Fruit fly (Drosophila melanogaster) whole organism, embryonic: ENCODE results near the gene CG8051.

Experiments used
- Aef1 ChIP-seq: fragments of 200-800 bp; sonication (Bioruptor generic); IDR thresholded peaks from 3 replicates; pipeline ENCODE4 v1.3.6; 2022; ENCODE audit warnings: missing biosample characterization, missing genetic modification characterization
- Bteb2 ChIP-seq: fragments of 200-800 bp; sonication (Bioruptor generic); optimal IDR thresholded peaks from 2 replicates; lab custom pipeline; 2016; ENCODE audit warnings: missing biosample characterization, missing genetic modification characterization
- CG10267 ChIP-seq: fragments of 200-800 bp; sonication (Bioruptor generic); optimal IDR thresholded peaks from 2 replicates; lab custom pipeline; 2018; ENCODE audit warnings: missing biosample characterization, mild to moderate bottlenecking, missing genetic modification characterization, moderate library complexity
- CG10274 ChIP-seq: fragments of 200-800 bp; sonication (Bioruptor generic); optimal IDR thresholded peaks from 3 replicates; lab custom pipeline; 2017; ENCODE audit warnings: missing biosample characterization, mild to moderate bottlenecking, missing genetic modification characterization
- CG10543 ChIP-seq: fragments of 200-800 bp; sonication (Bioruptor generic); optimal IDR thresholded peaks from 3 replicates; lab custom pipeline; 2017; ENCODE audit warnings: missing biosample characterization, mild to moderate bottlenecking, missing genetic modification characterization, moderate library complexity
- CG15514 ChIP-seq: fragments of 200-800 bp; sonication (Bioruptor generic); optimal IDR thresholded peaks from 3 replicates; lab custom pipeline; 2017; ENCODE audit warnings: missing biosample characterization, missing genetic modification characterization, mild to moderate bottlenecking, moderate library complexity, missing genetic modification reagents
- CG16813 ChIP-seq: fragments of 200-800 bp; sonication (Bioruptor generic); IDR thresholded peaks from 3 replicates; pipeline ENCODE4 v1.3.6; 2022; ENCODE audit warnings: missing biosample characterization, missing genetic modification characterization; ENCODE audit not compliant: partially characterized antibody
- CG16863 ChIP-seq: fragments of 200-800 bp; sonication (Bioruptor generic); optimal IDR thresholded peaks from 3 replicates; lab custom pipeline; 2016; ENCODE audit warnings: missing biosample characterization, missing genetic modification characterization
- CG1832 ChIP-seq: fragments of 200-800 bp; sonication (Bioruptor generic); optimal IDR thresholded peaks from 2 replicates; lab custom pipeline; 2017; ENCODE audit warnings: missing biosample characterization, mild to moderate bottlenecking, missing genetic modification characterization, inconsistent platforms
- CG33557 ChIP-seq: fragments of 200-800 bp; sonication (Bioruptor generic); optimal IDR thresholded peaks from 2 replicates; lab custom pipeline; 2019; ENCODE audit warnings: missing biosample characterization, mild to moderate bottlenecking, missing genetic modification characterization, moderate library complexity
- CG6175 ChIP-seq: fragments of 200-800 bp; sonication (Bioruptor generic); IDR thresholded peaks from 3 replicates; pipeline ENCODE4 v1.3.6; 2022; ENCODE audit warnings: missing biosample characterization, missing genetic modification characterization
- CG7372 ChIP-seq: fragments of 200-800 bp; sonication (Bioruptor generic); IDR thresholded peaks from 2 replicates; pipeline ENCODE4 v1.3.6; 2022; ENCODE audit warnings: missing biosample characterization, missing genetic modification characterization
- CG8765 ChIP-seq: fragments of 200-800 bp; sonication (Bioruptor generic); IDR thresholded peaks from 2 replicates; pipeline ENCODE4 v1.3.6; 2022; ENCODE audit warnings: missing biosample characterization, missing genetic modification characterization
- CG9797 ChIP-seq: fragments of 200-800 bp; sonication (Bioruptor generic); optimal IDR thresholded peaks from 3 replicates; lab custom pipeline; 2018; ENCODE audit warnings: missing biosample characterization, mild to moderate bottlenecking, missing genetic modification characterization
- CTCF ChIP-seq: fragments of 200-800 bp; sonication (Bioruptor generic); optimal IDR thresholded peaks from 2 replicates; lab custom pipeline; 2017; ENCODE audit warnings: missing biosample characterization, mild to moderate bottlenecking, missing genetic modification characterization, moderate library complexity
- E2f2 ChIP-seq: fragments of 200-800 bp; sonication (Bioruptor generic); IDR thresholded peaks from 2 replicates; pipeline ENCODE4 v1.3.6; 2022; ENCODE audit warnings: missing biosample characterization, missing genetic modification characterization
- Ets65A ChIP-seq: fragments of 200-800 bp; sonication (Bioruptor generic); peaks from one replicate; lab custom pipeline; 2016; ENCODE audit warnings: missing biosample characterization, missing genetic modification characterization
- Gsc ChIP-seq: fragments of 200-800 bp; sonication (Bioruptor generic); IDR thresholded peaks from 2 replicates; pipeline ENCODE4 v1.3.6; 2022; ENCODE audit warnings: missing biosample characterization, missing genetic modification characterization
- Hsf ChIP-seq: fragments of 200-800 bp; sonication (Bioruptor generic); optimal IDR thresholded peaks from 3 replicates; lab custom pipeline; 2016; ENCODE audit warnings: missing biosample characterization, missing genetic modification characterization
- MBD-R2 ChIP-seq: fragments of 200-800 bp; sonication (Bioruptor generic); IDR thresholded peaks from 2 replicates; pipeline ENCODE4 v1.3.6; 2022; ENCODE audit warnings: missing biosample characterization, missing genetic modification characterization
- Mad ChIP-seq: fragments of 200-800 bp; sonication (Bioruptor generic); optimal IDR thresholded peaks from 2 replicates; lab custom pipeline; 2016; ENCODE audit warnings: missing biosample characterization, missing genetic modification characterization
- Med ChIP-seq: fragments of 200-800 bp; sonication (Bioruptor generic); peaks from one replicate; lab custom pipeline; 2016; ENCODE audit warnings: missing biosample characterization, missing genetic modification characterization, mild to moderate bottlenecking, inconsistent platforms, moderate library complexity
- Nf-YC ChIP-seq: fragments of 200-800 bp; optimal IDR thresholded peaks from 3 replicates; lab custom pipeline; 2019; ENCODE audit warnings: missing biosample characterization, mild to moderate bottlenecking, missing genetic modification characterization, moderate library complexity
- Oaz ChIP-seq: fragments of 200-800 bp; sonication (Bioruptor generic); IDR thresholded peaks from 2 replicates; pipeline ENCODE4 v1.3.6; 2022; ENCODE audit warnings: missing biosample characterization, missing genetic modification characterization
- abd-A ChIP-seq: fragments of 200-800 bp; sonication (Bioruptor generic); optimal IDR thresholded peaks from 3 replicates; lab custom pipeline; 2019; ENCODE audit warnings: missing biosample characterization, mild to moderate bottlenecking, missing genetic modification characterization, moderate library complexity
- btn ChIP-seq: fragments of 200-800 bp; sonication (Bioruptor generic); optimal IDR thresholded peaks from 2 replicates; lab custom pipeline; 2016; ENCODE audit warnings: missing biosample characterization, missing genetic modification characterization
- cg ChIP-seq: fragments of 200-800 bp; sonication (Bioruptor generic); optimal IDR thresholded peaks from 3 replicates; lab custom pipeline; 2019; ENCODE audit warnings: missing biosample characterization, mild to moderate bottlenecking, missing genetic modification characterization, moderate library complexity
- chm ChIP-seq: fragments of 200-800 bp; sonication (Bioruptor generic); IDR thresholded peaks from 2 replicates; pipeline ENCODE4 v1.3.6; 2022; ENCODE audit warnings: missing biosample characterization, missing genetic modification characterization
- ci ChIP-seq: fragments of 200-800 bp; sonication (Bioruptor generic); IDR thresholded peaks from 3 replicates; pipeline ENCODE4 v1.3.6; 2022; ENCODE audit warnings: missing biosample characterization, missing genetic modification characterization
- crp ChIP-seq, 2 experiments: fragments of 200-800 bp; sonication (Bioruptor generic); optimal IDR thresholded peaks; 2 replicates in 1 of 2; 3 replicates in 1 of 2; lab custom pipeline; 2017; ENCODE audit warnings: missing biosample characterization in 2 of 2, missing genetic modification characterization in 2 of 2, mild to moderate bottlenecking in 1 of 2, moderate library complexity in 1 of 2
- ems ChIP-seq: fragments of 200-800 bp; sonication (Bioruptor generic); optimal IDR thresholded peaks from 3 replicates; lab custom pipeline; 2016; ENCODE audit warnings: missing biosample characterization, missing genetic modification characterization
- fd102C ChIP-seq: fragments of 200-800 bp; sonication (Bioruptor generic); optimal IDR thresholded peaks from 2 replicates; lab custom pipeline; 2018; ENCODE audit warnings: missing biosample characterization, mild to moderate bottlenecking, missing genetic modification characterization, moderate library complexity
- gcm2 ChIP-seq: fragments of 200-800 bp; sonication (Bioruptor generic); optimal IDR thresholded peaks from 2 replicates; lab custom pipeline; 2016; ENCODE audit warnings: missing biosample characterization, missing genetic modification characterization
- gfzf ChIP-seq: fragments of 200-800 bp; sonication (Bioruptor generic); optimal IDR thresholded peaks from 2 replicates; lab custom pipeline; 2016; ENCODE audit warnings: missing biosample characterization, mild to moderate bottlenecking, missing genetic modification characterization, moderate library complexity
- h ChIP-seq: fragments of >200 bp; optimal IDR thresholded peaks from 2 replicates; lab custom pipeline; 2017
- her ChIP-seq: fragments of 200-800 bp; sonication (Bioruptor generic); optimal IDR thresholded peaks from 2 replicates; lab custom pipeline; 2016; ENCODE audit warnings: missing biosample characterization, missing genetic modification characterization
- klu ChIP-seq: fragments of 200-800 bp; sonication (Bioruptor generic); IDR thresholded peaks from 2 replicates; pipeline ENCODE4 v1.3.6; 2022; ENCODE audit warnings: missing biosample characterization, missing genetic modification characterization
- lmd ChIP-seq: fragments of 200-800 bp; sonication (Bioruptor generic); IDR thresholded peaks from 2 replicates; pipeline ENCODE4 v1.3.6; 2022; ENCODE audit warnings: missing biosample characterization, missing genetic modification characterization
- luna ChIP-seq: fragments of 200-800 bp; sonication (Bioruptor generic); optimal IDR thresholded peaks from 2 replicates; lab custom pipeline; 2016; ENCODE audit warnings: missing biosample characterization, missing genetic modification characterization
- nerfin-2 ChIP-seq: fragments of 200-800 bp; sonication (Bioruptor generic); IDR thresholded peaks from 2 replicates; pipeline ENCODE4 v1.3.6; 2022; ENCODE audit warnings: missing biosample characterization, missing genetic modification characterization; ENCODE audit not compliant: partially characterized antibody
- nmo ChIP-seq: fragments of 200-800 bp; sonication (Bioruptor generic); optimal IDR thresholded peaks from 2 replicates; lab custom pipeline; 2018; ENCODE audit warnings: missing biosample characterization, mild to moderate bottlenecking, missing genetic modification characterization, moderate library complexity
- pan ChIP-seq, 4 experiments: fragments of >200 bp in 3 of 4; fragments of 200-800 bp in 1 of 4; sonication (Bioruptor generic) in 1 of 4; optimal IDR thresholded peaks in 3 of 4; IDR thresholded peaks in 1 of 4; 2 replicates each; pipeline versions ENCODE4 v1.3.6 to Lab custom; 2017 to 2022; ENCODE audit warnings: missing biosample characterization in 2 of 4, missing genetic modification characterization in 2 of 4, mixed read lengths in 1 of 4
- pfk ChIP-seq: fragments of 200-800 bp; sonication (Bioruptor generic); optimal IDR thresholded peaks from 2 replicates; lab custom pipeline; 2018; ENCODE audit warnings: missing biosample characterization, mild to moderate bottlenecking, missing genetic modification characterization, moderate library complexity
- pho ChIP-seq: fragments of 200-800 bp; sonication (Bioruptor generic); optimal IDR thresholded peaks from 2 replicates; lab custom pipeline; 2016; ENCODE audit warnings: missing biosample characterization, missing genetic modification characterization
- phol ChIP-seq: fragments of 200-800 bp; sonication (Bioruptor generic); optimal IDR thresholded peaks from 3 replicates; lab custom pipeline; 2018; ENCODE audit warnings: missing biosample characterization, mild to moderate bottlenecking, missing genetic modification characterization, moderate library complexity
- row ChIP-seq: fragments of 200-800 bp; sonication (Bioruptor generic); IDR thresholded peaks from 3 replicates; pipeline ENCODE4 v1.3.6; 2022; ENCODE audit warnings: missing biosample characterization, missing genetic modification characterization
- scrt ChIP-seq: fragments of 200-800 bp; sonication (Bioruptor generic); optimal IDR thresholded peaks from 2 replicates; lab custom pipeline; 2018; ENCODE audit warnings: missing biosample characterization, mild to moderate bottlenecking, missing genetic modification characterization, moderate library complexity
- sens ChIP-seq: fragments of 200-800 bp; sonication (Bioruptor generic); peaks from one replicate; lab custom pipeline; 2016; ENCODE audit warnings: missing biosample characterization, missing genetic modification characterization
- stc ChIP-seq: fragments of 200-800 bp; sonication (Bioruptor generic); IDR thresholded peaks from 2 replicates; pipeline ENCODE4 v1.3.6; 2022; ENCODE audit warnings: missing biosample characterization, missing genetic modification characterization
- zen2 ChIP-seq: fragments of 200-800 bp; sonication (Bioruptor generic); IDR thresholded peaks from 3 replicates; pipeline ENCODE4 v1.3.6; 2022; ENCODE audit warnings: missing biosample characterization, missing genetic modification characterization; ENCODE audit not compliant: partially characterized antibody

Gene CG8051

DNA sequence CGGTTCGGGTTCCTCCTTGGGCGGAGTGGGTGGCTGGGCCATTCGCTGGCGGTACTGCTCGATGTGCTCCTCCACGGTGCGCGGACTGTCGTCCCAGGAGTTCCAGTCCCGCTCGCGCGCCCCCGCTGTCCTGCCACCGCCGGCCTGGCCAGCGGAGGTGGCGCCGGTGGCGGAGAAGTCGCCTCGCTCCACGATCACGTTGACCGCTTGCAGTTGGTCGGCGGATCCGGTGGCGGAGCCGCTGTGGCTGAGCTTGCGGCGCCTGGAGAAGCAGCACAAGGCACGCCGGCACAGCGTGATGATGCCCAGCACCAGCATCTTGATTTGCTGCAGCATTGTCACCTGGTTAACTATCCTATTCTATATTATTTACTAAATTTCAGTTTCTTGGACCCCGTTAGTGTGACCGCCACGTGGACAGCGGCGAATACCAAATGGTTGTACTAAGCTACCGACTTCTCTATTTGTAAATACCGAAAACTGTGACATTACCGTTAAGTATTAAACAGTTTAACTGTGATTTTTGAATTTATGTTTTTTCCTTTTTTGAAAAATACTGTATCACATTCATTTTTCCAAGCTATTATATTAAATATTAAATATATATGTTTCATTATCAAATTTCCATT is 31.1 kb downstream of the CG8051 start, which contains the start of the genes CG32537 and CG32536 (continued):
- TF ChIP-seq Aef1 (GFP tag; lab: Robert Waterston, UW) (no peak), fd102C (no peak), abd-A (tag; lab: Kevin White, UChicago) (no peak), Hsf (GFP tag; lab: Kevin White, UChicago) (no peak), CG10274 (GFP tag; lab: Kevin White, UChicago) (no peak), CG7372 (GFP tag; lab: Robert Waterston, UW) (no peak), Ets65A (no peak), h (lab: Kevin White, UChicago) (no peak), CG8765 (GFP tag; lab: Robert Waterston, UW) (no peak), row (GFP tag; lab: Robert Waterston, UW) (0 out of 3 replicates have a peak, but pooled peaks have one; percentile 17), CG1832 (GFP tag; lab: Kevin White, UChicago) (no peak), E2f2 (GFP tag; lab: Robert Waterston, UW) (peak; percentile 53), phol (peak; percentile 17), sens (GFP tag; lab: Kevin White, UChicago) (peak; percentile 45), Oaz (GFP tag; lab: Robert Waterston, UW) (no peak), CG15514 (GFP tag; lab: Kevin White, UChicago) (peak; percentile 26), gfzf (peak; percentile 73), Gsc (GFP tag; lab: Robert Waterston, UW) (no peak), CG6175 (GFP tag; lab: Robert Waterston, UW) (no peak), CG16863 (GFP tag; lab: Kevin White, UChicago) (no peak), chm (GFP tag; lab: Robert Waterston, UW) (no peak), CG33557 (GFP tag; lab: Kevin White, UChicago) (no peak), Med (GFP tag; lab: Kevin White, UChicago) (peak; percentile 66), CG10267 (no peak), MBD-R2 (peak; percentile 67), CG9797 (GFP tag; lab: Kevin White, UChicago) (peak; percentile 65), btn (GFP tag; lab: Kevin White, UChicago) (no peak), pfk (GFP tag; lab: Kevin White, UChicago) (no peak), luna (GFP tag; lab: Kevin White, UChicago) (no peak), gcm2 (no peak)
- TF ChIP-seq, all 482 proteins: peak for 22

DNA sequence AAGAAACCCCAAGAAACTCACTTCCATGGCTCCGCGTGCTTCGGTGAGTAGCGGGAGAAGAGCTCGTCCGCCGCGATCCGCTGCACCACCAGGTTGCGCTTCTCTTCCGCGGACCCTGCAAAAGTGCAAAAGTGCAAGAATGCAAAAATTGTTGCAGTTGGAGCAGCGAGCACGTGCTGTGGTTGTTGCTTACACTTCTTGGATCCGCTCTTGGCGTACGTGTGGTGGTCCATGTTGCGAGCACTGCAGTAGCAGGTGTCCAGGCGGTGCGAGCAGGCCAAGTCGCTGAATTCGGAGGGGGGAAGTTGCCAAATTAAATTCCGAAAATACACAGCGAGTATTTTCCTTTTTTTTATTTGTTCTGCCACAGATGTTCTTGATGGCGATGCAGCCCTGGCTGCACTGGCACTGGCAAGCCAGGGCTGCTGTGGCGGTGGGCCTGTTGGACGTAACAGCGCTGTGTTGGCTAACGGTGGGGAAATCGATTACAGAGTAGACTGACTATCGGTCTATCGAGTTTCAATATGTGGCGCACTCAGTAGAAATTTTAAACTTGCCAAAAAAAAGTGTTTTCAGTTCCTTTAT is 39.1 kb downstream of the CG8051 start, which contains the start of gene CG8010:
Gene CG8010 (minus strand): TSS at position 413 of the 585 bp plus-strand sequence.
- TF ChIP-seq pan (optimal IDR thresholded peaks at IDR 0.05; lab: Kevin White, UChicago) (no peak), pan (GFP tag; optimal IDR thresholded peaks at IDR 0.05 in 1 of 2, IDR thresholded peaks at IDR 0.05 in 1 of 2) (peak in 1 of 2 experiments; percentile 13), Nf-YC (tag; lab: Kevin White, UChicago) (no peak), MBD-R2 (peak; percentile 89), klu (GFP tag; lab: Robert Waterston, UW) (no peak), Mad (GFP tag; lab: Kevin White, UChicago) (no peak), stc (no peak), scrt (GFP tag; lab: Kevin White, UChicago) (no peak), lmd (GFP tag; lab: Robert Waterston, UW) (peak; percentile 13; the same call in 1 of the 2 replicates), nerfin-2 (peak; percentile 42; the same call in 1 of the 2 replicates), CG9797 (GFP tag; lab: Kevin White, UChicago) (peak; percentile 12), CG16813 (GFP tag; lab: Robert Waterston, UW) (peak; percentile 38; the same call in 1 of the 3 replicates), crp (GFP tag; optimal IDR thresholded peaks at IDR 0.05; lab: Kevin White, UChicago) (peak in 1 of 2 experiments; percentile 82), nmo (peak; percentile 1), ci (peak; percentile 58; the same call in 2 of the 3 replicates), Bteb2 (no peak), CTCF (peak; percentile 16), cg (no peak), CG10543 (GFP tag; lab: Kevin White, UChicago) (no peak), zen2 (no peak), her (GFP tag; lab: Kevin White, UChicago) (peak; percentile 30), pho (no peak), ems (GFP tag; lab: Kevin White, UChicago) (peak; percentile 68)
